Fruit fly (Drosophila melanogaster): ENCODE measurements around the gene CG12121.
A peak's percentile ranks its signal among the peaks of the same experiment; 100 is the strongest.

CG12121 gene

DNA sequence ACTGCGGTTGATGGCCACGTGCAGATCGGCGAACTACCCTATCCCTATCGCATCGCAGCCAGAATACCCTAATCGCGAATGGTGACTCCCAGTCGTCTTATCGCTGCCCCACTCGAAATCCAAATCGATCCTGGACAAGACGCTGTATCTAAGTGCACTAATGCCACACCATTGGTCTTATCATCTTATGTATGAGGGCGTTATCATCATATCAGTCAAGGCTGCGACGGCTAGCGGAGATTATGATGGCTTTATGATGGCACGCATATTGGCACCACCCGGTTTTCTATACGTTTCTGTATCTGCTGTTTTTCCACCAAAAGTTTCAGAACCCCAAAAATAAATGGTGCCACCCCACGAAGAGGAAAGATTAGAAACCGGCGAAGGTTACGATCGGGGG lies 31.9 kb downstream of the CG12121 start:
- TF ChIP-seq sug (tag; optimal IDR thresholded peaks at IDR 0.05) (peak; percentile 99), CG12769 (tag; optimal IDR thresholded peaks at IDR 0.05) (peak; percentile 2), Awh (GFP tag; IDR thresholded peaks at IDR 0.05) (no peak), B-H2 (GFP tag; optimal IDR thresholded peaks at IDR 0.05) (no peak), CG31388 (GFP tag; optimal IDR thresholded peaks at IDR 0.05) (no peak), ham (GFP tag; IDR thresholded peaks at IDR 0.05) (no peak), croc (GFP tag; conservative IDR thresholded peaks at IDR 0.05) (no peak), mirr (GFP tag; optimal IDR thresholded peaks at IDR 0.05) (peak; percentile 67), CG34376 (GFP tag; optimal IDR thresholded peaks at IDR 0.05) (peak; percentile 70), Drgx (GFP tag; IDR thresholded peaks at IDR 0.05) (no peak), chinmo (GFP tag; IDR thresholded peaks at IDR 0.05; ENCODE audit: partially characterized antibody) (peak; percentile 84; the same call in 2 of the 4 replicates), Hmx (GFP tag; optimal IDR thresholded peaks at IDR 0.05) (no peak), Eip74EF (GFP tag; optimal IDR thresholded peaks at IDR 0.05) (no peak), ftz-f1 (GFP tag; optimal IDR thresholded peaks at IDR 0.05) (peak; percentile 74), CG14860 (GFP tag; IDR thresholded peaks at IDR 0.05; ENCODE audit: partially characterized antibody) (no peak), eyg (GFP tag; optimal IDR thresholded peaks at IDR 0.05) (no peak), cwo (GFP tag; optimal IDR thresholded peaks at IDR 0.05) (peak; percentile 20), CG7745 (tag; optimal IDR thresholded peaks at IDR 0.05) (no peak), exex (tag; optimal IDR thresholded peaks at IDR 0.05) (peak; percentile 72), tna (GFP tag; IDR thresholded peaks at IDR 0.05; ENCODE audit: partially characterized antibody) (peak; percentile 12; the same call in 1 of the 2 replicates), Hey (tag; optimal IDR thresholded peaks at IDR 0.05) (peak; percentile 0), sd (tag; optimal IDR thresholded peaks at IDR 0.05) (peak; percentile 6), grn (GFP tag; optimal IDR thresholded peaks at IDR 0.05) (peak; percentile 84), Pdp1 (GFP tag; optimal IDR thresholded peaks at IDR 0.05) (peak in 1 of 2 experiments; percentile 8), CG6813 (GFP tag; optimal IDR thresholded peaks at IDR 0.05) (no peak), wek (GFP tag; optimal IDR thresholded peaks at IDR 0.05) (no peak)

DNA sequence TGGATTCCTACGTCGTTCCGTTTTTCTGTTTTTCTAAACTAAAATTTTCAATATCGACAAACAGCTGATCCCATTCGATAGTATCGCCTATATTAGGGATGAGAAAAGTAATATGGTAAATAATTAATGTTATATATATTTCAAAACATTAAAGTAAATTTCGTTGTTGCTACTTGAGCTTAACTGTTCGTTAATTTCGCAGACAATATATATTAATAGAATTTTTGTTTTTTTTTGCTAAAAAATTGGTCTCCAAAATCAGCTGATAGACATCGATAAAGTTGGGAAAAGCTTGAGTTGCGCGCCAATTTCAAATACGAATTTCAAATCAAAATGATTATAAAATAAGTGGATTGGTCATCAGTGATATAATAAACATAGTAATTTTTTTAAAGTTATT lies 35.8 kb downstream of the CG12121 start, which contains the start of gene CG12118:
CG12118 (minus strand) TSS at position 53 of the 400 bp plus-strand sequence.
- peak; percentile 42 for TF ChIP-seq CG31388 (GFP tag; optimal IDR thresholded peaks at IDR 0.05)
- no peak for TF ChIP-seq toy (GFP tag; IDR thresholded peaks at IDR 0.05)
- TF ChIP-seq cad (GFP tag; optimal IDR thresholded peaks at IDR 0.05): no peak
- TF ChIP-seq luna (GFP tag; optimal IDR thresholded peaks at IDR 0.05): no peak
- peak; percentile 55 for TF ChIP-seq CG16815 (GFP tag; optimal IDR thresholded peaks at IDR 0.05)
- TF ChIP-seq Hmx (GFP tag; optimal IDR thresholded peaks at IDR 0.05): no peak
- TF ChIP-seq ab (GFP tag; optimal IDR thresholded peaks at IDR 0.05): no peak
- peak; percentile 95 for TF ChIP-seq Scr (GFP tag; IDR thresholded peaks at IDR 0.05; ENCODE audit: partially characterized antibody)
- no peak for TF ChIP-seq CTCF (GFP tag; optimal IDR thresholded peaks at IDR 0.05)
- peak; percentile 96 for TF ChIP-seq CG13287 (GFP tag; IDR thresholded peaks at IDR 0.05; ENCODE audit: partially characterized antibody)
- no peak for TF ChIP-seq schlank (tag; optimal IDR thresholded peaks at IDR 0.05)
- peak; percentile 75 for TF ChIP-seq CG13123 (GFP tag; optimal IDR thresholded peaks at IDR 0.05)
- TF ChIP-seq Meics (GFP tag; optimal IDR thresholded peaks at IDR 0.05): peak; percentile 73
- peak; percentile 67 for TF ChIP-seq grau (tag; optimal IDR thresholded peaks at IDR 0.05)
- TF ChIP-seq Hsf (GFP tag; optimal IDR thresholded peaks at IDR 0.05): peak; percentile 71
- TF ChIP-seq CG6654 (GFP tag; optimal IDR thresholded peaks at IDR 0.05): no peak
- TF ChIP-seq CG4854 (GFP tag; optimal IDR thresholded peaks at IDR 0.05): peak; percentile 55
- no peak for TF ChIP-seq hkb (optimal IDR thresholded peaks at IDR 0.05)
- TF ChIP-seq hkb (GFP tag; IDR thresholded peaks at IDR 0.05): peak; percentile 83
- peak; percentile 33 for TF ChIP-seq ewg (GFP tag; optimal IDR thresholded peaks at IDR 0.05)
- TF ChIP-seq nerfin-1 (tag; optimal IDR thresholded peaks at IDR 0.05): peak; percentile 59
- TF ChIP-seq CG7357 (GFP tag; IDR thresholded peaks at IDR 0.05): 0 out of 3 replicates have a peak, but pooled peaks have one; percentile 10
- peak; percentile 62 for TF ChIP-seq Adf1 (GFP tag; IDR thresholded peaks at IDR 0.05)
- TF ChIP-seq CG11398 (GFP tag; optimal IDR thresholded peaks at IDR 0.05): no peak
- peak; percentile 52 for TF ChIP-seq CG4617 (GFP tag; optimal IDR thresholded peaks at IDR 0.05; ENCODE audit: borderline replicate concordance)
- no peak for TF ChIP-seq NK7.1 (GFP tag; optimal IDR thresholded peaks at IDR 0.05)
- peak; percentile 67 for TF ChIP-seq Spps (tag; optimal IDR thresholded peaks at IDR 0.05)

Data from whole organism, embryonic.